Fruit fly (Drosophila melanogaster) whole organism, adult: Measurements from ENCODE around the gene CG2680.

ENCODE experiments used
- CG11617 ChIP-seq: fragments of 200-800 bp; sonication (Bioruptor generic); optimal IDR thresholded peaks from 2 replicates; lab custom pipeline; 2017; ENCODE audit warnings: mild to moderate bottlenecking, missing biosample characterization, missing genetic modification reagents, missing genetic modification characterization
- CG1620 ChIP-seq: fragments of 200-800 bp; sonication (Bioruptor generic); optimal IDR thresholded peaks from 2 replicates; lab custom pipeline; 2016; ENCODE audit warnings: missing biosample characterization, missing genetic modification characterization
- CG7101 ChIP-seq: fragments of 200-800 bp; sonication (Bioruptor generic); optimal IDR thresholded peaks from 2 replicates; lab custom pipeline; 2018; ENCODE audit warnings: missing biosample characterization, mild to moderate bottlenecking, missing genetic modification characterization, moderate library complexity

DNA sequence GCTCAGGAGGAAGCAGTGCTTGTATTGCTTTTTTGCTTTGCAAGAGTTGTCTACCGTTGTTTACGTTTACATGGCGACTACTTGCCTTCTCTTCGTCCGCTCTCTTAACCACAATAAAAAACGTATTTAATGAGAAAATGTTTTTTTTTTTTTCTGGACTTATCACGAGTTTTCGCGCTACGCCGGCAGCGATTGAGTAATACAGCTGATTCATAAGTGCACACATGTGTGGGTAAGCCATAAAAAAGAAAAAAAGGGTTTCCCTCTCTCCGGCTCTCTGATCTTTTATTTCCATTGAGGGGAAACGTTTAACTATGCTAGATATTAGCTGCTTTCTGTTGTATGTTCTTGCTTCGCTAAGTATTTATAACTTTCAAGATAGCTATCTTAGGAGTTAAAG is 34.8 kb upstream of the CG2680 start:
- peak; percentile 56 for TF ChIP-seq CG11617 (GFP tag; lab: Kevin White, UChicago)
- TF ChIP-seq CG1620 (GFP tag; lab: Kevin White, UChicago), result no peak
- no peak for TF ChIP-seq CG7101
